Fruit fly (Drosophila melanogaster): ENCODE results near the gene Spn38F.

DNA sequence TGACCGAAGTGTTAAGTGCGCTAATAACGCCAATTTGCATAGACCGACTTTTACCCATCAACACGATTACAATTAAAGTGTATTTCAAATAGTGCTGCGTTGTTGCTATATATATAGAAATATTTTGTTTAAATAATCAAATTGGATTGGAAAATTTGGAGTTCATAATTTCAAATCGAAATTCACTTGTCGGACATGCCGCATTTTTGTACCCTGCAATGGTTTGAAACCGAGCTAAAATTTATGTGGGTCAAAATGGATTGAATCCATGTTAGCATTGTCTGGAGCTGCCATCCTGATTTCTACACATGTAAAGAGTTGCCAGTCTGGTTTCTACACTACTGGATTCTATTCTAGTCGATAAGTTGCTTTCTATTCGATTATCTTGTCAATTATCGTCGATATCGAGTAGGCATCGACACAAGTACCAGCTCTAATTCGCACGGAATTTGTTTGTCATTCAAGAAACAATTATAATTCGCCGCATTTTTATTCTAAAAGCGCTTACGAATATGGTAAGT is 50.5 kb downstream of the Spn38F start, which contains the start of gene Pomp:
- TF ChIP-seq psq (GFP tag; optimal IDR thresholded peaks at IDR 0.05) (peak; percentile 65), h (GFP tag; optimal IDR thresholded peaks at IDR 0.05) (peak; percentile 84), Sp1 (GFP tag; optimal IDR thresholded peaks at IDR 0.05) (peak; percentile 53), Myc (optimal IDR thresholded peaks at IDR 0.05) (peak; percentile 78), Hr78 (GFP tag; optimal IDR thresholded peaks at IDR 0.05) (no peak), pan (optimal IDR thresholded peaks at IDR 0.05) (no peak), br (GFP tag; optimal IDR thresholded peaks at IDR 0.05) (peak; percentile 61), lola (GFP tag; optimal IDR thresholded peaks at IDR 0.05) (no peak), Hnf4 (GFP tag; optimal IDR thresholded peaks at IDR 0.05) (peak; percentile 77), Dfd (GFP tag; optimal IDR thresholded peaks at IDR 0.05) (no peak), usp (GFP tag; optimal IDR thresholded peaks at IDR 0.05) (no peak)
